Worm (Caenorhabditis elegans): ENCODE data around the gene K07H8.2.
A peak's percentile ranks its signal among the peaks of the same experiment; 100 is the strongest.

Gene K07H8.2

ce11 chrIV:8317800-8318199 is 26.5 kb downstream of the K07H8.2 start:
- TF ChIP-seq B0310.2 (tag; optimal IDR thresholded peaks at IDR 0.05) (no peak), hmbx-1 (tag; optimal IDR thresholded peaks at IDR 0.05) (no peak), hnd-1 (tag; optimal IDR thresholded peaks at IDR 0.05) (no peak), flt-1 (GFP tag; IDR thresholded peaks at IDR 0.05) (no peak), tbx-11 (GFP tag; IDR thresholded peaks at IDR 0.05) (no peak), sea-1 (GFP tag; conservative IDR thresholded peaks at IDR 0.05) (no peak), ets-7 (tag; optimal IDR thresholded peaks at IDR 0.05) (no peak), scrt-1 (GFP tag; IDR thresholded peaks at IDR 0.05) (no peak), tra-4 (tag; optimal IDR thresholded peaks at IDR 0.05) (no peak), aly-1 (tag; optimal IDR thresholded peaks at IDR 0.05) (no peak), tbx-37 (GFP tag; conservative IDR thresholded peaks at IDR 0.05) (no peak), ama-1 (optimal IDR thresholded peaks at IDR 0.05) (no peak), hmg-4 (GFP tag; optimal IDR thresholded peaks at IDR 0.05) (no peak), pes-1 (GFP tag; IDR thresholded peaks at IDR 0.05) (no peak), ceh-13 (GFP tag; optimal IDR thresholded peaks at IDR 0.05) (no peak), F13C5.2 (tag; optimal IDR thresholded peaks at IDR 0.05) (no peak)

ce11 chrIV:8318799-8319198 is 27.5 kb downstream of the K07H8.2 start:
- no peak for TF ChIP-seq flt-1 (GFP tag; IDR thresholded peaks at IDR 0.05)
- TF ChIP-seq ceh-36 (tag; optimal IDR thresholded peaks at IDR 0.05): no peak
- TF ChIP-seq ets-7 (tag; optimal IDR thresholded peaks at IDR 0.05): no peak
- no peak for TF ChIP-seq hmg-4 (GFP tag; optimal IDR thresholded peaks at IDR 0.05)
- no peak for TF ChIP-seq B0310.2 (tag; optimal IDR thresholded peaks at IDR 0.05)
- no peak for TF ChIP-seq hnd-1 (tag; optimal IDR thresholded peaks at IDR 0.05)
- no peak for TF ChIP-seq ama-1 (optimal IDR thresholded peaks at IDR 0.05)
- TF ChIP-seq tbx-37 (GFP tag; conservative IDR thresholded peaks at IDR 0.05): no peak
- no peak for TF ChIP-seq tbx-11 (GFP tag; IDR thresholded peaks at IDR 0.05)
- TF ChIP-seq ceh-13 (GFP tag; optimal IDR thresholded peaks at IDR 0.05): no peak
- TF ChIP-seq F13C5.2 (tag; optimal IDR thresholded peaks at IDR 0.05): no peak
- TF ChIP-seq hmbx-1 (tag; optimal IDR thresholded peaks at IDR 0.05): no peak
- TF ChIP-seq tra-4 (tag; optimal IDR thresholded peaks at IDR 0.05): no peak
- no peak for TF ChIP-seq sea-1 (GFP tag; conservative IDR thresholded peaks at IDR 0.05)
- no peak for TF ChIP-seq scrt-1 (GFP tag; IDR thresholded peaks at IDR 0.05)

- TF ChIP-seq B0310.2 (tag; optimal IDR thresholded peaks at IDR 0.05) (no peak), hmbx-1 (tag; optimal IDR thresholded peaks at IDR 0.05) (no peak), ama-1 (optimal IDR thresholded peaks at IDR 0.05) (no peak), ceh-13 (GFP tag; optimal IDR thresholded peaks at IDR 0.05) (no peak), flt-1 (GFP tag; IDR thresholded peaks at IDR 0.05) (no peak), F13C5.2 (tag; optimal IDR thresholded peaks at IDR 0.05) (no peak), hnd-1 (tag; optimal IDR thresholded peaks at IDR 0.05) (no peak), tbx-37 (GFP tag; conservative IDR thresholded peaks at IDR 0.05) (no peak), scrt-1 (GFP tag; IDR thresholded peaks at IDR 0.05) (no peak), ceh-36 (tag; optimal IDR thresholded peaks at IDR 0.05) (no peak), hmg-4 (GFP tag; optimal IDR thresholded peaks at IDR 0.05) (no peak), pes-1 (GFP tag; IDR thresholded peaks at IDR 0.05) (no peak), sea-1 (GFP tag; conservative IDR thresholded peaks at IDR 0.05) (no peak), ets-7 (tag; optimal IDR thresholded peaks at IDR 0.05) (no peak), aly-1 (tag; optimal IDR thresholded peaks at IDR 0.05) (no peak), tra-4 (tag; optimal IDR thresholded peaks at IDR 0.05) (no peak), tbx-11 (GFP tag; IDR thresholded peaks at IDR 0.05) (no peak)
Measured at ce11 chrIV:8325667-8326066, 34.3 kb downstream of the K07H8.2 start, which contains the start of gene F35H10.3. Gene F35H10.3 (plus strand): TSS chrIV:8325967.

- TF ChIP-seq aly-1 (tag; optimal IDR thresholded peaks at IDR 0.05) (no peak), tbx-37 (GFP tag; conservative IDR thresholded peaks at IDR 0.05) (no peak), pes-1 (GFP tag; IDR thresholded peaks at IDR 0.05) (no peak), ets-7 (tag; optimal IDR thresholded peaks at IDR 0.05) (no peak), hmbx-1 (tag; optimal IDR thresholded peaks at IDR 0.05) (no peak), hnd-1 (tag; optimal IDR thresholded peaks at IDR 0.05) (no peak), hmg-4 (GFP tag; optimal IDR thresholded peaks at IDR 0.05) (no peak), scrt-1 (GFP tag; IDR thresholded peaks at IDR 0.05) (no peak), ceh-13 (GFP tag; optimal IDR thresholded peaks at IDR 0.05) (no peak), flt-1 (GFP tag; IDR thresholded peaks at IDR 0.05) (no peak), ceh-36 (tag; optimal IDR thresholded peaks at IDR 0.05) (no peak), tbx-11 (GFP tag; IDR thresholded peaks at IDR 0.05) (no peak), sea-1 (GFP tag; conservative IDR thresholded peaks at IDR 0.05) (no peak)
Measured at ce11 chrIV:8328913-8329312, 37.6 kb downstream of the K07H8.2 start, which contains the start of gene F35H10.2. Gene F35H10.2 (plus strand): TSS chrIV:8329213.

- TF ChIP-seq tbx-11 (GFP tag; IDR thresholded peaks at IDR 0.05) (no peak), ceh-13 (GFP tag; optimal IDR thresholded peaks at IDR 0.05) (no peak), ets-7 (tag; optimal IDR thresholded peaks at IDR 0.05) (no peak), hmbx-1 (tag; optimal IDR thresholded peaks at IDR 0.05) (no peak), hmg-4 (GFP tag; optimal IDR thresholded peaks at IDR 0.05) (no peak), scrt-1 (GFP tag; IDR thresholded peaks at IDR 0.05) (no peak), F13C5.2 (tag; optimal IDR thresholded peaks at IDR 0.05) (no peak)
Measured at ce11 chrIV:8332526-8332925, 41.2 kb downstream of the K07H8.2 start, which contains the start of gene lys-10. Gene lys-10 (plus strand): TSS chrIV:8332826.

ce11 chrIV:8333034-8333433 is 41.7 kb downstream of the K07H8.2 start:
- TF ChIP-seq hmbx-1 (tag; optimal IDR thresholded peaks at IDR 0.05) (no peak), ama-1 (optimal IDR thresholded peaks at IDR 0.05) (no peak), scrt-1 (GFP tag; IDR thresholded peaks at IDR 0.05) (no peak), F13C5.2 (tag; optimal IDR thresholded peaks at IDR 0.05) (no peak), flt-1 (GFP tag; IDR thresholded peaks at IDR 0.05) (0 out of 2 replicates have a peak, but pooled peaks have one; percentile 2)

- no peak for TF ChIP-seq flt-1 (GFP tag; IDR thresholded peaks at IDR 0.05)
- peak; percentile 97 for TF ChIP-seq ama-1 (optimal IDR thresholded peaks at IDR 0.05)
- TF ChIP-seq aly-1 (tag; optimal IDR thresholded peaks at IDR 0.05): peak; percentile 47
Measured at ce11 chrIV:8333554-8333953, 42.2 kb downstream of the K07H8.2 start.

- no peak for TF ChIP-seq hnd-1 (tag; optimal IDR thresholded peaks at IDR 0.05)
- TF ChIP-seq sea-1 (GFP tag; conservative IDR thresholded peaks at IDR 0.05): no peak
- TF ChIP-seq hmg-4 (GFP tag; optimal IDR thresholded peaks at IDR 0.05): no peak
- TF ChIP-seq tbx-11 (GFP tag; IDR thresholded peaks at IDR 0.05): no peak
- TF ChIP-seq B0310.2 (tag; optimal IDR thresholded peaks at IDR 0.05): no peak
- no peak for TF ChIP-seq pes-1 (GFP tag; IDR thresholded peaks at IDR 0.05)
- no peak for TF ChIP-seq ama-1 (optimal IDR thresholded peaks at IDR 0.05)
- TF ChIP-seq aly-1 (tag; optimal IDR thresholded peaks at IDR 0.05): no peak
- no peak for TF ChIP-seq flt-1 (GFP tag; IDR thresholded peaks at IDR 0.05)
- no peak for TF ChIP-seq scrt-1 (GFP tag; IDR thresholded peaks at IDR 0.05)
- TF ChIP-seq tbx-37 (GFP tag; conservative IDR thresholded peaks at IDR 0.05): no peak
- TF ChIP-seq tra-4 (tag; optimal IDR thresholded peaks at IDR 0.05): no peak
- no peak for TF ChIP-seq ets-7 (tag; optimal IDR thresholded peaks at IDR 0.05)
- TF ChIP-seq ceh-36 (tag; optimal IDR thresholded peaks at IDR 0.05): no peak
- no peak for TF ChIP-seq F13C5.2 (tag; optimal IDR thresholded peaks at IDR 0.05)
- TF ChIP-seq hmbx-1 (tag; optimal IDR thresholded peaks at IDR 0.05): no peak
- no peak for TF ChIP-seq ceh-13 (GFP tag; optimal IDR thresholded peaks at IDR 0.05)
Measured at ce11 chrIV:8333954-8333987, 42.4 kb downstream of the K07H8.2 start, which contains the start of gene his-31. Gene his-31 (minus strand): TSS chrIV:8333983.
